Fruit fly (Drosophila melanogaster): Measurements from ENCODE around the gene mRpS34.

Gene mRpS34

DNA sequence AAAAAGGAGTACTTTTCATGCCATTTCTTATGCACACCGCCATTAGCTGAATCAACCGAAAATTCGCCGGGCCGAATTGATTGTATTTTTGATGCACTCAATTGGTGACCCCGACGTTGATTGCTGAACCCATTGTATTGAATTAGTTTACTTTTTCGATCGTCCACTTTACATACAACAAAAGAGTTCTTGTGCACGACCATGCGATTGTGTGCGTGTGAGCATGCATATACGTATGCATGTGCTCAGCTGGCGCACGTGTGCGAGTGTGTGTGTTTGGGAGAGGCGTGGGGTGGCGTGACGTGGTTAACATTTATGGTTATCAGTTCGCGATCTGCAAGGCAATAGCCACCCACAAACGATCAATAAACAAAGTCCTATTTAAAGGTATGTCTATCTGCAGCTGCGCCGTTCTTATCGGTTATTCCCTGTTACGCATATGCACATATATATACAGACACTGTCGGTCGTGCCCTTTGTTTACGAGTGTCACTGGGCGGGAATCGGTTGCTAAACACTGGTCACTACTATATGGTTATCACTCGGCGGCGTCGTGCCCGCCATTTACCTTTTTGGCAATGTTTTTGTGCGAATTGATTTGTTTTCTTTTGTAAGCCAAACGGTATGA is 37.5 kb downstream of the mRpS34 start:
- TF ChIP-seq sug (tag; optimal IDR thresholded peaks at IDR 0.05) (peak; percentile 67), nerfin-1 (tag; optimal IDR thresholded peaks at IDR 0.05) (peak; percentile 17), ac (GFP tag; optimal IDR thresholded peaks at IDR 0.05) (no peak), mirr (GFP tag; optimal IDR thresholded peaks at IDR 0.05) (peak; percentile 37), gsb-n (tag; optimal IDR thresholded peaks at IDR 0.05) (no peak), Hr78 (GFP tag; optimal IDR thresholded peaks at IDR 0.05) (peak in 1 of 2 experiments; percentile 86), CG2199 (GFP tag; IDR thresholded peaks at IDR 0.05) (peak; percentile 64; the same call in 2 of the 3 replicates), Dll (GFP tag; IDR thresholded peaks at IDR 0.05; ENCODE audit: partially characterized antibody) (0 out of 4 replicates have a peak, but pooled peaks have one; percentile 34), Xbp1 (GFP tag; optimal IDR thresholded peaks at IDR 0.05) (peak; percentile 20), B-H2 (GFP tag; optimal IDR thresholded peaks at IDR 0.05) (peak; percentile 18), CG4617 (GFP tag; optimal IDR thresholded peaks at IDR 0.05; ENCODE audit: borderline replicate concordance) (peak; percentile 30), cg (GFP tag; optimal IDR thresholded peaks at IDR 0.05) (peak; percentile 97), Atf6 (GFP tag; IDR thresholded peaks at IDR 0.05) (0 out of 2 replicates have a peak, but pooled peaks have one; percentile 30), CG7987 (GFP tag; optimal IDR thresholded peaks at IDR 0.05) (peak; percentile 67), Bgb (GFP tag; IDR thresholded peaks at IDR 0.05; ENCODE audit: partially characterized antibody) (peak; percentile 48; the same call in 1 of the 2 replicates), sens (GFP tag) (peak; percentile 43), exex (tag; optimal IDR thresholded peaks at IDR 0.05) (peak; percentile 5), grn (GFP tag; optimal IDR thresholded peaks at IDR 0.05) (peak; percentile 87), CG6254 (GFP tag; optimal IDR thresholded peaks at IDR 0.05) (peak; percentile 5), CrebB (tag; optimal IDR thresholded peaks at IDR 0.05) (peak; percentile 16), CG13624 (GFP tag; optimal IDR thresholded peaks at IDR 0.05) (no peak), Deaf1 (tag; optimal IDR thresholded peaks at IDR 0.05) (no peak), Pdp1 (GFP tag; optimal IDR thresholded peaks at IDR 0.05) (peak in 1 of 2 experiments; percentile 35), CG8478 (optimal IDR thresholded peaks at IDR 0.05) (peak; percentile 23), CG4360 (GFP tag; IDR thresholded peaks at IDR 0.05) (0 out of 2 replicates have a peak, but pooled peaks have one; percentile 19), Meics (GFP tag; optimal IDR thresholded peaks at IDR 0.05) (no peak), az2 (GFP tag; optimal IDR thresholded peaks at IDR 0.05) (no peak), CG15479 (GFP tag; optimal IDR thresholded peaks at IDR 0.05) (peak; percentile 64), Scr (GFP tag; IDR thresholded peaks at IDR 0.05; ENCODE audit: partially characterized antibody) (0 out of 2 replicates have a peak, but pooled peaks have one; percentile 21), Trl (optimal IDR thresholded peaks at IDR 0.05) (peak in 1 of 2 experiments; percentile 2), Trl (GFP tag; optimal IDR thresholded peaks at IDR 0.05) (no peak), cwo (GFP tag; optimal IDR thresholded peaks at IDR 0.05) (peak; percentile 48), CG32532 (GFP tag; IDR thresholded peaks at IDR 0.05) (0 out of 2 replicates have a peak, but pooled peaks have one; percentile 10), Sin3A (optimal IDR thresholded peaks at IDR 0.05) (peak; percentile 3), nom (GFP tag; optimal IDR thresholded peaks at IDR 0.05) (peak; percentile 74), crp (GFP tag; optimal IDR thresholded peaks at IDR 0.05) (peak in 1 of 2 experiments; percentile 65), NFAT (GFP tag; IDR thresholded peaks at IDR 0.05) (no peak), lov (optimal IDR thresholded peaks at IDR 0.05) (no peak), lov (GFP tag; IDR thresholded peaks at IDR 0.05) (0 out of 3 replicates have a peak, but pooled peaks have one; percentile 52), MESR4 (GFP tag; optimal IDR thresholded peaks at IDR 0.05) (peak; percentile 63), chinmo (GFP tag; IDR thresholded peaks at IDR 0.05; ENCODE audit: partially characterized antibody) (peak; percentile 97), CG4730 (GFP tag; IDR thresholded peaks at IDR 0.05) (no peak), YL-1 (GFP tag; optimal IDR thresholded peaks at IDR 0.05) (peak; percentile 63), lbe (GFP tag; optimal IDR thresholded peaks at IDR 0.05) (peak; percentile 23), Drgx (GFP tag; IDR thresholded peaks at IDR 0.05) (peak; percentile 31; the same call in 1 of the 2 replicates), CG12236 (GFP tag; optimal IDR thresholded peaks at IDR 0.05) (peak; percentile 8), hth (optimal IDR thresholded peaks at IDR 0.05) (no peak), bsh (GFP tag; optimal IDR thresholded peaks at IDR 0.05) (peak in 1 of 2 experiments; percentile 39), ATbp (GFP tag; optimal IDR thresholded peaks at IDR 0.05) (no peak)
